Fruit fly (Drosophila melanogaster) whole organism, embryonic: Measurements from ENCODE around the gene Nplp3.

Experiments used
- Antp ChIP-seq: fragments of 200-800 bp; sonication (Bioruptor generic); optimal IDR thresholded peaks from 3 replicates; lab custom pipeline; 2016; ENCODE audit warnings: missing biosample characterization, missing genetic modification characterization
- Bteb2 ChIP-seq: fragments of 200-800 bp; sonication (Bioruptor generic); optimal IDR thresholded peaks from 2 replicates; lab custom pipeline; 2016; ENCODE audit warnings: missing biosample characterization, missing genetic modification characterization
- CG10959 ChIP-seq: fragments of 200-800 bp; sonication (Bioruptor generic); IDR thresholded peaks from 2 replicates; pipeline ENCODE4 v1.3.6; 2022; ENCODE audit warnings: missing biosample characterization, missing genetic modification characterization
- CG11695 ChIP-seq: fragments of 200-800 bp; sonication (Bioruptor generic); IDR thresholded peaks from 3 replicates; pipeline ENCODE4 v1.3.6; 2022; ENCODE audit warnings: missing biosample characterization, missing genetic modification characterization
- CG12236 ChIP-seq: fragments of 200-800 bp; sonication (Bioruptor generic); optimal IDR thresholded peaks from 2 replicates; lab custom pipeline; 2016; ENCODE audit warnings: missing biosample characterization, missing genetic modification characterization
- CG1233 ChIP-seq: fragments of 200-800 bp; sonication (Bioruptor generic); optimal IDR thresholded peaks from 4 replicates; lab custom pipeline; 2018; ENCODE audit warnings: missing biosample characterization, mild to moderate bottlenecking, missing genetic modification characterization
- CG12942 ChIP-seq: fragments of 200-800 bp; sonication (Bioruptor generic); optimal IDR thresholded peaks from 3 replicates; lab custom pipeline; 2016; ENCODE audit warnings: missing biosample characterization, missing genetic modification characterization
- CG13287 ChIP-seq: fragments of 200-800 bp; sonication (Bioruptor generic); IDR thresholded peaks from 2 replicates; pipeline ENCODE4 v1.3.6; 2022; ENCODE audit warnings: missing biosample characterization, missing genetic modification characterization; ENCODE audit not compliant: partially characterized antibody
- CG1603 ChIP-seq: fragments of 200-800 bp; sonication (Bioruptor generic); optimal IDR thresholded peaks from 2 replicates; lab custom pipeline; 2019; ENCODE audit warnings: missing biosample characterization, mild to moderate bottlenecking, missing genetic modification characterization, moderate library complexity
- CG17361 ChIP-seq: fragments of 200-800 bp; sonication (Bioruptor generic); IDR thresholded peaks from 3 replicates; pipeline ENCODE4 v1.3.6; 2022; ENCODE audit warnings: missing biosample characterization, missing genetic modification characterization
- CG2199 ChIP-seq: fragments of 200-800 bp; sonication (Bioruptor generic); IDR thresholded peaks from 3 replicates; pipeline ENCODE4 v1.3.6; 2022; ENCODE audit warnings: missing biosample characterization, missing genetic modification characterization
- CG31224 ChIP-seq: fragments of 200-800 bp; sonication (Bioruptor generic); IDR thresholded peaks from 2 replicates; pipeline ENCODE4 v1.3.6; 2022; ENCODE audit warnings: missing biosample characterization, missing genetic modification characterization
- CG31365 ChIP-seq: fragments of 200-800 bp; sonication (Bioruptor generic); optimal IDR thresholded peaks from 2 replicates; lab custom pipeline; 2018; ENCODE audit warnings: missing biosample characterization, mild to moderate bottlenecking, missing genetic modification characterization
- CG33557 ChIP-seq: fragments of 200-800 bp; sonication (Bioruptor generic); optimal IDR thresholded peaks from 2 replicates; lab custom pipeline; 2019; ENCODE audit warnings: missing biosample characterization, mild to moderate bottlenecking, missing genetic modification characterization, moderate library complexity
- CG6689 ChIP-seq: fragments of 200-800 bp; sonication (Bioruptor generic); IDR thresholded peaks from 2 replicates; pipeline ENCODE4 v1.3.6; 2022; ENCODE audit warnings: missing biosample characterization, missing genetic modification characterization
- CG6791 ChIP-seq: fragments of 200-800 bp; sonication (Bioruptor generic); IDR thresholded peaks from 3 replicates; pipeline ENCODE4 v1.3.6; 2022; ENCODE audit warnings: missing biosample characterization, missing genetic modification characterization; ENCODE audit not compliant: partially characterized antibody
- CG6854 ChIP-seq: fragments of 200-800 bp; sonication (Bioruptor generic); optimal IDR thresholded peaks from 3 replicates; lab custom pipeline; 2017; ENCODE audit warnings: missing biosample characterization, mild to moderate bottlenecking, missing genetic modification characterization
- CG8281 ChIP-seq: fragments of 200-800 bp; sonication (Bioruptor generic); optimal IDR thresholded peaks from 2 replicates; lab custom pipeline; 2018; ENCODE audit warnings: missing biosample characterization, mild to moderate bottlenecking, missing genetic modification characterization, moderate library complexity
- CG8478 ChIP-seq: fragments of >200 bp; optimal IDR thresholded peaks from 2 replicates; lab custom pipeline; 2018
- CG8944 ChIP-seq: fragments of 200-800 bp; sonication (Bioruptor generic); optimal IDR thresholded peaks from 3 replicates; lab custom pipeline; 2016; ENCODE audit warnings: missing biosample characterization, missing genetic modification characterization
- Doc2 ChIP-seq: fragments of 200-800 bp; sonication (Bioruptor generic); IDR thresholded peaks from 2 replicates; pipeline ENCODE4 v1.3.6; 2022; ENCODE audit warnings: missing biosample characterization, missing genetic modification characterization
- Dp ChIP-seq: fragments of 200-800 bp; sonication (Bioruptor generic); optimal IDR thresholded peaks from 2 replicates; lab custom pipeline; 2018; ENCODE audit warnings: missing biosample characterization, mild to moderate bottlenecking, missing genetic modification characterization, moderate library complexity
- Eip74EF ChIP-seq, 2 experiments: fragments of 200-800 bp in 1 of 2; fragments of >200 bp in 1 of 2; sonication (Bioruptor generic) in 1 of 2; optimal IDR thresholded peaks; 2 replicates each; lab custom pipeline; 2017 to 2019; ENCODE audit warnings: missing biosample characterization in 2 of 2, missing genetic modification characterization in 2 of 2, mild to moderate bottlenecking in 1 of 2, moderate library complexity in 1 of 2
- Lhr ChIP-seq: fragments of 200-800 bp; sonication (Bioruptor generic); optimal IDR thresholded peaks from 3 replicates; lab custom pipeline; 2017; ENCODE audit warnings: mild to moderate bottlenecking, missing biosample characterization, missing genetic modification reagents, missing genetic modification characterization
- NC2α ChIP-seq: fragments of 200-800 bp; sonication (Bioruptor generic); optimal IDR thresholded peaks from 2 replicates; lab custom pipeline; 2016; ENCODE audit warnings: missing biosample characterization, missing genetic modification characterization
- Neu2 ChIP-seq: fragments of 200-800 bp; sonication (Bioruptor generic); optimal IDR thresholded peaks from 3 replicates; lab custom pipeline; 2016; ENCODE audit warnings: missing biosample characterization, missing genetic modification characterization, borderline replicate concordance
- Side ChIP-seq: fragments of 200-800 bp; sonication (Bioruptor generic); optimal IDR thresholded peaks from 2 replicates; lab custom pipeline; 2016; ENCODE audit warnings: missing biosample characterization, missing genetic modification characterization
- Sin3A ChIP-seq: fragments of >200 bp; optimal IDR thresholded peaks from 2 replicates; lab custom pipeline; 2018
- Tbp ChIP-seq: fragments of >200 bp; optimal IDR thresholded peaks from 2 replicates; lab custom pipeline; 2018; ENCODE audit warnings: missing biosample characterization, missing genetic modification characterization
- al ChIP-seq: fragments of 200-800 bp; sonication (Bioruptor generic); IDR thresholded peaks from 2 replicates; pipeline ENCODE4 v1.3.6; 2022; ENCODE audit warnings: missing biosample characterization, missing genetic modification characterization
- ara ChIP-seq: fragments of 200-800 bp; sonication (Bioruptor generic); IDR thresholded peaks from 2 replicates; pipeline ENCODE4 v1.3.6; 2022; ENCODE audit warnings: missing biosample characterization, missing genetic modification characterization
- ase ChIP-seq: fragments of 200-800 bp; sonication (Bioruptor generic); IDR thresholded peaks from 3 replicates; pipeline ENCODE4 v1.3.6; 2022; ENCODE audit warnings: missing biosample characterization, missing genetic modification characterization
- bowl ChIP-seq: fragments of 200-800 bp; sonication (Bioruptor generic); IDR thresholded peaks from 2 replicates; pipeline ENCODE4 v1.3.6; 2022; ENCODE audit warnings: missing biosample characterization, missing genetic modification characterization
- br ChIP-seq: fragments of >200 bp; optimal IDR thresholded peaks from 2 replicates; lab custom pipeline; 2017
- cas ChIP-seq: fragments of 200-800 bp; sonication (Bioruptor generic); IDR thresholded peaks from 2 replicates; pipeline ENCODE4 v1.3.6; 2022; ENCODE audit warnings: missing biosample characterization, missing genetic modification characterization
- chinmo ChIP-seq: fragments of 200-800 bp; sonication (Bioruptor generic); IDR thresholded peaks from 4 replicates; pipeline ENCODE4 v1.3.6; 2022; ENCODE audit warnings: missing biosample characterization, missing genetic modification characterization; ENCODE audit not compliant: partially characterized antibody
- chm ChIP-seq: fragments of 200-800 bp; sonication (Bioruptor generic); IDR thresholded peaks from 2 replicates; pipeline ENCODE4 v1.3.6; 2022; ENCODE audit warnings: missing biosample characterization, missing genetic modification characterization
- crp ChIP-seq, 2 experiments: fragments of 200-800 bp; sonication (Bioruptor generic); optimal IDR thresholded peaks; 2 replicates in 1 of 2; 3 replicates in 1 of 2; lab custom pipeline; 2017; ENCODE audit warnings: missing biosample characterization in 2 of 2, missing genetic modification characterization in 2 of 2, mild to moderate bottlenecking in 1 of 2, moderate library complexity in 1 of 2
- dan ChIP-seq: fragments of 200-800 bp; sonication (Bioruptor generic); IDR thresholded peaks from 2 replicates; pipeline ENCODE4 v1.3.6; 2022; ENCODE audit warnings: missing biosample characterization, missing genetic modification characterization
- disco-r ChIP-seq: fragments of 200-800 bp; sonication (Bioruptor generic); optimal IDR thresholded peaks from 2 replicates; lab custom pipeline; 2016; ENCODE audit warnings: missing biosample characterization, missing genetic modification characterization
- gce ChIP-seq: fragments of 200-800 bp; sonication (Bioruptor generic); IDR thresholded peaks from 3 replicates; pipeline ENCODE4 v1.3.6; 2022; ENCODE audit warnings: missing biosample characterization, missing genetic modification characterization
- ham ChIP-seq: fragments of 200-800 bp; sonication (Bioruptor generic); IDR thresholded peaks from 2 replicates; pipeline ENCODE4 v1.3.6; 2022; ENCODE audit warnings: missing biosample characterization, missing genetic modification characterization
- hkb ChIP-seq, 2 experiments: fragments of 200-800 bp in 1 of 2; fragments of >200 bp in 1 of 2; sonication (Bioruptor generic) in 1 of 2; IDR thresholded peaks in 1 of 2; optimal IDR thresholded peaks in 1 of 2; 2 replicates each; pipeline versions ENCODE4 v1.3.6 to Lab custom; 2017 to 2022; ENCODE audit warnings: missing biosample characterization in 1 of 2, missing genetic modification characterization in 1 of 2
- kay ChIP-seq: fragments of 200-800 bp; sonication (Bioruptor generic); optimal IDR thresholded peaks from 2 replicates; lab custom pipeline; 2016; ENCODE audit warnings: missing biosample characterization, missing genetic modification characterization
- ken ChIP-seq: fragments of 200-800 bp; sonication (Bioruptor generic); IDR thresholded peaks from 3 replicates; pipeline ENCODE4 v1.3.6; 2022; ENCODE audit warnings: missing biosample characterization, missing genetic modification characterization
- klu ChIP-seq: fragments of 200-800 bp; sonication (Bioruptor generic); IDR thresholded peaks from 2 replicates; pipeline ENCODE4 v1.3.6; 2022; ENCODE audit warnings: missing biosample characterization, missing genetic modification characterization
- peb ChIP-seq: fragments of 200-800 bp; sonication (Bioruptor generic); IDR thresholded peaks from 2 replicates; pipeline ENCODE4 v1.3.6; 2022; ENCODE audit warnings: missing biosample characterization, missing genetic modification characterization
- pnt ChIP-seq: fragments of 200-800 bp; sonication (Bioruptor generic); optimal IDR thresholded peaks from 3 replicates; lab custom pipeline; 2016; ENCODE audit warnings: missing biosample characterization, missing genetic modification characterization
- scrt ChIP-seq: fragments of 200-800 bp; sonication (Bioruptor generic); optimal IDR thresholded peaks from 2 replicates; lab custom pipeline; 2018; ENCODE audit warnings: missing biosample characterization, mild to moderate bottlenecking, missing genetic modification characterization, moderate library complexity
- so ChIP-seq: fragments of 200-800 bp; sonication (Bioruptor generic); IDR thresholded peaks from 3 replicates; pipeline ENCODE4 v1.3.6; 2022; ENCODE audit warnings: missing biosample characterization, missing genetic modification characterization
- tna ChIP-seq: fragments of 200-800 bp; sonication (Bioruptor generic); IDR thresholded peaks from 2 replicates; pipeline ENCODE4 v1.3.6; 2022; ENCODE audit warnings: missing biosample characterization, missing genetic modification characterization; ENCODE audit not compliant: partially characterized antibody
- trem ChIP-seq: fragments of 200-800 bp; optimal IDR thresholded peaks from 3 replicates; lab custom pipeline; 2019; ENCODE audit warnings: missing biosample characterization, mild to moderate bottlenecking, missing genetic modification characterization, moderate library complexity
- wek ChIP-seq: fragments of 200-800 bp; sonication (Bioruptor generic); optimal IDR thresholded peaks from 3 replicates; lab custom pipeline; 2018; ENCODE audit warnings: missing biosample characterization, mild to moderate bottlenecking, missing genetic modification characterization, moderate library complexity

The Nplp3 gene

dm6 chr3L:16347914-16348313, 30.1 kb downstream of the Nplp3 start, which contains the start of gene mRpS34 (continued):
- TF ChIP-seq CG8944 (GFP tag; lab: Kevin White, UChicago) (no peak), peb (GFP tag; lab: Robert Waterston, UW) (no peak), Neu2 (GFP tag; lab: Kevin White, UChicago) (no peak), Bteb2 (no peak), chm (no peak), ham (no peak), dan (GFP tag; lab: Robert Waterston, UW) (no peak), CG1233 (GFP tag; lab: Kevin White, UChicago) (no peak), CG17361 (GFP tag; lab: Robert Waterston, UW) (no peak), CG2199 (GFP tag; lab: Robert Waterston, UW) (no peak), gce (GFP tag; lab: Robert Waterston, UW) (no peak), so (GFP tag; lab: Robert Waterston, UW) (no peak), ara (no peak), Side (GFP tag; lab: Kevin White, UChicago) (no peak), trem (peak; percentile 63), tna (GFP tag; lab: Robert Waterston, UW) (no peak), cas (GFP tag; lab: Robert Waterston, UW) (no peak), klu (GFP tag; lab: Robert Waterston, UW) (no peak), Doc2 (GFP tag; lab: Robert Waterston, UW) (no peak), ken (GFP tag; lab: Robert Waterston, UW) (no peak), crp (GFP tag; optimal IDR thresholded peaks at IDR 0.05; lab: Kevin White, UChicago) (peak; percentile 31 to 87), CG33557 (no peak), kay (GFP tag; lab: Kevin White, UChicago) (no peak), CG31224 (GFP tag; lab: Robert Waterston, UW) (no peak), CG1603 (tag; lab: Kevin White, UChicago) (no peak), NC2α (GFP tag; lab: Kevin White, UChicago) (no peak), Antp (GFP tag; lab: Kevin White, UChicago) (no peak), Sin3A (no peak), hkb (optimal IDR thresholded peaks at IDR 0.05; lab: Kevin White, UChicago) (no peak), hkb (GFP tag; IDR thresholded peaks at IDR 0.05; lab: Robert Waterston, UW) (no peak), CG6689 (GFP tag; lab: Robert Waterston, UW) (no peak), disco-r (GFP tag; lab: Kevin White, UChicago) (no peak), Dp (peak; percentile 66), ase (GFP tag; lab: Robert Waterston, UW) (no peak), chinmo (0 out of 4 replicates have a peak, but pooled peaks have one; percentile 27), CG6854 (no peak), Eip74EF (GFP tag; optimal IDR thresholded peaks at IDR 0.05; lab: Kevin White, UChicago) (no peak), CG6791 (GFP tag; lab: Robert Waterston, UW) (peak; percentile 23; the same call in 1 of the 3 replicates), CG8281 (tag; lab: Kevin White, UChicago) (no peak), wek (GFP tag; lab: Kevin White, UChicago) (no peak), Lhr (no peak), CG12236 (GFP tag; lab: Kevin White, UChicago) (no peak), Tbp (GFP tag; lab: Kevin White, UChicago) (no peak), CG31365 (tag; lab: Kevin White, UChicago) (no peak), pnt (GFP tag; lab: Kevin White, UChicago) (no peak), bowl (GFP tag; lab: Robert Waterston, UW) (no peak), CG13287 (peak; percentile 36), CG11695 (GFP tag; lab: Robert Waterston, UW) (no peak), CG10959 (GFP tag; lab: Robert Waterston, UW) (no peak), br (no peak), scrt (GFP tag; lab: Kevin White, UChicago) (no peak), al (GFP tag; lab: Robert Waterston, UW) (no peak), CG8478 (lab: Kevin White, UChicago) (no peak), CG12942 (GFP tag; lab: Kevin White, UChicago) (no peak)
